Worm (Caenorhabditis elegans): ENCODE measurements around the gene K11D12.12.

Gene K11D12.12

ce11 chrV:5098925-5099324 lies 46.9 kb downstream of the K11D12.12 start, which contains the start of gene unc-46:
Gene unc-46, minus strand, starts transcription at chrV:5099025.
- TF ChIP-seq eor-1 (tag; optimal IDR thresholded peaks at IDR 0.05) (no peak), mml-1 (tag; optimal IDR thresholded peaks at IDR 0.05) (no peak), nhr-11 (tag; optimal IDR thresholded peaks at IDR 0.05) (no peak), elt-3 (tag; optimal IDR thresholded peaks at IDR 0.05) (no peak), R02D3.7 (tag; optimal IDR thresholded peaks at IDR 0.05) (no peak), ceh-16 (tag; optimal IDR thresholded peaks at IDR 0.05) (no peak), jun-1 (tag; optimal IDR thresholded peaks at IDR 0.05) (no peak), nfya-1 (tag; optimal IDR thresholded peaks at IDR 0.05; ENCODE audit: insufficient read depth) (no peak), lin-39 (tag; optimal IDR thresholded peaks at IDR 0.05) (no peak), pha-4 (tag; optimal IDR thresholded peaks at IDR 0.05) (no peak), nhr-76 (tag; optimal IDR thresholded peaks at IDR 0.05) (no peak)

DNA sequence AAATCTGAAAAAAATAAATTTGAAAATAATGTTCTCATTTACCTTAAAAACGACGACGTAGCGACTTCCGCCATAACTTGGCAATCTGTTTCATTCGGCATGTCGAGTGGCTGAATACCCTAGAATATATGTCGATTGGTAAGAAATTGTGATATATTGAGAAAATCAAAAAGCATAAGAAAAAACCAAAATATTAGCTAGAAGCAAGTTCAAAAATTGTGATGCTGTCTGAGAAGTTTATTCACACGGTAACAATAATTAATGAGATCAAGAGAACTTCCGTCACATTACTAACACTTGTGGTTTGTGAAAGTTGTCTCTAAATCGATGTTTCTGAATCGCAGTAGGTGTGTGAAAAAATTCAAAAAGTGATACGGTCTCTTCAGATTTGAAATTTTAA lies 50.0 kb downstream of the K11D12.12 start, which contains the start of gene srab-1:
TSS of gene srab-1 (minus strand) at position 101 of the 400 bp plus-strand sequence.
- TF ChIP-seq elt-3 (tag; optimal IDR thresholded peaks at IDR 0.05) (no peak), ceh-28 (tag; optimal IDR thresholded peaks at IDR 0.05) (no peak), nhr-23 (tag; optimal IDR thresholded peaks at IDR 0.05) (no peak), mml-1 (tag; optimal IDR thresholded peaks at IDR 0.05) (no peak)
